Worm (Caenorhabditis elegans) whole organism, L1 larva: ENCODE results near the gene cls-3.
A peak's percentile ranks its signal among the peaks of the same experiment; 100 is the strongest.

Source experiments
- C04F5.9 ChIP-seq: sonication (generic microtip); optimal IDR thresholded peaks from 2 replicates; lab custom pipeline; 2016; ENCODE audit warnings: missing genetic modification characterization, missing compliant biosample characterization
- F16B12.6 ChIP-seq: fragments of 150-350 bp; optimal IDR thresholded peaks from 2 replicates; lab custom pipeline; 2014; ENCODE audit warnings: missing biosample characterization, missing genetic modification characterization
- aha-1 ChIP-seq: fragments of 150-350 bp; optimal IDR thresholded peaks from 2 replicates; lab custom pipeline; 2014; ENCODE audit warnings: missing biosample characterization, missing genetic modification characterization
- alr-1 ChIP-seq: fragments of 200-800 bp; sonication (Bioruptor generic); optimal IDR thresholded peaks from 2 replicates; lab custom pipeline; 2018; ENCODE audit warnings: borderline replicate concordance, mild to moderate bottlenecking, missing genetic modification characterization, missing compliant biosample characterization
- ceh-8 ChIP-seq: fragments of 200-800 bp; sonication (Bioruptor generic); optimal IDR thresholded peaks from 2 replicates; lab custom pipeline; 2018; ENCODE audit warnings: mild to moderate bottlenecking, missing genetic modification characterization, moderate library complexity, missing compliant biosample characterization
- ceh-82 ChIP-seq, 3 experiments: fragments of 150-350 bp in 1 of 3; sonication (generic microtip) in 2 of 3; optimal IDR thresholded peaks; 2 replicates each; lab custom pipeline; 2014 to 2017; ENCODE audit warnings: missing biosample characterization in 3 of 3, missing genetic modification characterization in 3 of 3
- dsc-1 ChIP-seq: sonication (generic microtip); optimal IDR thresholded peaks from 2 replicates; lab custom pipeline; 2016; ENCODE audit warnings: mild to moderate bottlenecking, missing genetic modification characterization, missing compliant biosample characterization
- efl-1 ChIP-seq, 4 experiments: fragments of 150-350 bp; optimal IDR thresholded peaks in 3 of 4; peaks in 1 of 4; 1 replicate in 1 of 4; 2 replicates in 3 of 4; lab custom pipeline; 2014; ENCODE audit warnings: missing biosample characterization in 2 of 4, missing genetic modification characterization in 2 of 4, missing genetic modification reagents in 2 of 4
- efl-3 ChIP-seq: fragments of 200-800 bp; sonication (Bioruptor generic); optimal IDR thresholded peaks from 2 replicates; lab custom pipeline; 2018; ENCODE audit warnings: mild to moderate bottlenecking, missing genetic modification characterization, missing compliant biosample characterization
- elt-2 ChIP-seq: sonication (generic microtip); optimal IDR thresholded peaks from 2 replicates; lab custom pipeline; 2016; ENCODE audit warnings: missing genetic modification characterization, mild to moderate bottlenecking, inconsistent platforms, missing compliant biosample characterization, missing genetic modification reagents
- fkh-10 ChIP-seq: sonication (generic microtip); optimal IDR thresholded peaks from 2 replicates; lab custom pipeline; 2017; ENCODE audit warnings: missing biosample characterization, missing genetic modification reagents, missing genetic modification characterization
- grh-1 ChIP-seq: fragments of 200-800 bp; sonication (Bioruptor generic); IDR thresholded peaks from 2 replicates; pipeline ENCODE4 v1.3.6; 2022; ENCODE audit warnings: missing genetic modification reagents, missing genetic modification characterization, missing compliant biosample characterization
- hpl-2 ChIP-seq: fragments of 150-350 bp; optimal IDR thresholded peaks from 2 replicates; lab custom pipeline; 2014; ENCODE audit warnings: missing biosample characterization, missing genetic modification reagents, missing genetic modification characterization
- lin-13 ChIP-seq: fragments of 150-350 bp; optimal IDR thresholded peaks from 2 replicates; lab custom pipeline; 2014; ENCODE audit warnings: missing biosample characterization, missing genetic modification reagents, missing genetic modification characterization
- lin-14 ChIP-seq: fragments of 200-800 bp; sonication (Bioruptor generic); optimal IDR thresholded peaks from 2 replicates; lab custom pipeline; 2018; ENCODE audit warnings: mild to moderate bottlenecking, missing genetic modification characterization, moderate library complexity, missing compliant biosample characterization
- lin-15B ChIP-seq: fragments of 150-350 bp; sonication (generic microtip); optimal IDR thresholded peaks from 3 replicates; lab custom pipeline; 2014; ENCODE audit warnings: missing biosample characterization, missing genetic modification characterization
- lsy-2 ChIP-seq, 2 experiments: fragments of 150-350 bp; optimal IDR thresholded peaks; 2 replicates each; lab custom pipeline; 2014; ENCODE audit warnings: missing biosample characterization in 2 of 2, missing genetic modification characterization in 2 of 2
- nhr-11 ChIP-seq: fragments of 150-350 bp; optimal IDR thresholded peaks from 2 replicates; lab custom pipeline; 2014; ENCODE audit warnings: missing biosample characterization, missing genetic modification characterization
- nhr-12 ChIP-seq: sonication (generic microtip); optimal IDR thresholded peaks from 2 replicates; lab custom pipeline; 2017; ENCODE audit warnings: missing biosample characterization, missing genetic modification characterization
- nhr-19 ChIP-seq: fragments of 200-800 bp; sonication (Bioruptor generic); conservative IDR thresholded peaks from 2 replicates; pipeline ENCODE4 v1.3.6; 2022; ENCODE audit warnings: missing genetic modification characterization, missing compliant biosample characterization
- nhr-20 ChIP-seq: sonication (generic microtip); optimal IDR thresholded peaks from 2 replicates; lab custom pipeline; 2016; ENCODE audit warnings: mild to moderate bottlenecking, missing genetic modification characterization, missing compliant biosample characterization
- nhr-28 ChIP-seq: fragments of 150-350 bp; optimal IDR thresholded peaks from 2 replicates; lab custom pipeline; 2014; ENCODE audit warnings: missing biosample characterization, missing genetic modification characterization
- nhr-47 ChIP-seq: sonication (generic microtip); optimal IDR thresholded peaks from 2 replicates; lab custom pipeline; 2016; ENCODE audit warnings: mild to moderate bottlenecking, missing genetic modification characterization, moderate library complexity, missing compliant biosample characterization
- nhr-71 ChIP-seq: sonication (generic microtip); optimal IDR thresholded peaks from 2 replicates; lab custom pipeline; 2016; ENCODE audit warnings: mild to moderate bottlenecking, missing genetic modification characterization, moderate library complexity, missing compliant biosample characterization
- nhr-76 ChIP-seq: sonication (generic microtip); optimal IDR thresholded peaks from 2 replicates; lab custom pipeline; 2017; ENCODE audit warnings: missing biosample characterization, missing genetic modification characterization
- nhr-85 ChIP-seq: sonication (generic microtip); peaks from one replicate; lab custom pipeline; 2016; ENCODE audit warnings: missing genetic modification characterization, inconsistent platforms, missing compliant biosample characterization
- nhr-90 ChIP-seq: sonication (generic microtip); optimal IDR thresholded peaks from 2 replicates; lab custom pipeline; 2016; ENCODE audit warnings: mild to moderate bottlenecking, missing genetic modification characterization, missing compliant biosample characterization; ENCODE audit not compliant: poor library complexity
- pag-3 ChIP-seq: sonication (generic microtip); optimal IDR thresholded peaks from 2 replicates; lab custom pipeline; 2017; ENCODE audit warnings: missing genetic modification characterization, mild to moderate bottlenecking, missing compliant biosample characterization, antibody characterized with exemption, borderline replicate concordance; ENCODE audit not compliant: insufficient read depth
- pqm-1 ChIP-seq: sonication (generic microtip); optimal IDR thresholded peaks from 3 replicates; lab custom pipeline; 2017; ENCODE audit warnings: missing biosample characterization, missing genetic modification characterization
- rnt-1 ChIP-seq: sonication (generic microtip); optimal IDR thresholded peaks from 2 replicates; lab custom pipeline; 2016; ENCODE audit warnings: mild to moderate bottlenecking, missing genetic modification characterization, moderate library complexity, missing compliant biosample characterization
- skn-1 ChIP-seq: fragments of 150-350 bp; optimal IDR thresholded peaks from 2 replicates; lab custom pipeline; 2014; ENCODE audit warnings: missing biosample characterization, missing genetic modification characterization
- snpc-4 ChIP-seq: fragments of 150-350 bp; optimal IDR thresholded peaks from 2 replicates; lab custom pipeline; 2014; ENCODE audit warnings: missing biosample characterization, missing genetic modification characterization
- sptf-1 ChIP-seq: fragments of 150-350 bp; optimal IDR thresholded peaks from 2 replicates; lab custom pipeline; 2014; ENCODE audit warnings: missing biosample characterization, missing genetic modification characterization
- sup-37 ChIP-seq: fragments of 200-800 bp; sonication (Bioruptor generic); optimal IDR thresholded peaks from 2 replicates; lab custom pipeline; 2018; ENCODE audit warnings: mild to moderate bottlenecking, missing genetic modification characterization, missing compliant biosample characterization
- tlp-1 ChIP-seq: fragments of 150-350 bp; optimal IDR thresholded peaks from 2 replicates; lab custom pipeline; 2014; ENCODE audit warnings: missing biosample characterization, missing genetic modification characterization
- unc-30 ChIP-seq: sonication (generic microtip); optimal IDR thresholded peaks from 2 replicates; lab custom pipeline; 2017; ENCODE audit warnings: missing biosample characterization, missing genetic modification characterization
- unc-62 ChIP-seq: fragments of 150-350 bp; optimal IDR thresholded peaks from 2 replicates; lab custom pipeline; 2014; ENCODE audit warnings: missing biosample characterization, missing genetic modification reagents, missing genetic modification characterization
- unc-86 ChIP-seq: sonication (generic microtip); optimal IDR thresholded peaks from 2 replicates; lab custom pipeline; 2016; ENCODE audit warnings: missing genetic modification characterization, missing compliant biosample characterization
- unc-98 ChIP-seq: fragments of 200-800 bp; sonication (Bioruptor generic); IDR thresholded peaks from 2 replicates; pipeline ENCODE4 v1.3.6; 2022; ENCODE audit warnings: missing genetic modification characterization, missing compliant biosample characterization
- vab-15 ChIP-seq: sonication (generic microtip); optimal IDR thresholded peaks from 2 replicates; lab custom pipeline; 2017; ENCODE audit warnings: missing genotype, mild to moderate bottlenecking, missing genetic modification characterization, missing compliant biosample characterization
- xbp-1 ChIP-seq: sonication (generic microtip); optimal IDR thresholded peaks from 2 replicates; lab custom pipeline; 2016; ENCODE audit warnings: missing genetic modification characterization, missing compliant biosample characterization
- zip-4 ChIP-seq: fragments of 200-800 bp; sonication (Bioruptor generic); optimal IDR thresholded peaks from 2 replicates; lab custom pipeline; 2018; ENCODE audit warnings: mild to moderate bottlenecking, missing genetic modification characterization, moderate library complexity, missing compliant biosample characterization

The cls-3 gene

DNA sequence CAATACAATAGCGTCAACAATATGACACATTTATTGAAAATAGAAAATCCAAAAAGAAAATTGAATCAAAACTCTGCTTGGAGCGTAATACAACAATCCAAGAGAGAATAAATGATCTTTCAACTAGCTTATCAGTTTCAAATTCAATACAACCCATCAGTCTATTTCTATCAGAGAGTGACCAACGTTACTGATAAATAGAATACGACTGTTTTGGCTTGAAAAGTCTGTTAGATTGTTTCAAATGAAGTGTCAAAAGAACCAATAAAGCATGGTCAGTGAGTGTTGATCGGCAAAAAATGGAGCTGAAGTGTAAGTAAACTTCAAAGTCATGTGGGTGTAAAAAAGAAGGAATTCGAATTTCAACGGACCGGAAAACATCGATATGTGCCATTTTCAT lies 46.7 kb upstream of the cls-3 start:
- TF ChIP-seq efl-1 (optimal IDR thresholded peaks at IDR 0.05; lab: Kevin White, UChicago) (no peak), efl-1 (GFP tag; optimal IDR thresholded peaks at IDR 0.05 in 1 of 2; lab: Kevin White, UChicago) (peak in 1 of 2 experiments; percentile 72), vab-15 (no peak), lsy-2 (tag; optimal IDR thresholded peaks at IDR 0.05; lab: Kevin White, UChicago) (no peak), hpl-2 (GFP tag; lab: Kevin White, UChicago) (no peak), efl-3 (GFP tag; lab: Kevin White, UChicago) (no peak), elt-2 (peak; percentile 44), nhr-11 (no peak), lin-15B (no peak), nhr-90 (no peak), nhr-19 (GFP tag; lab: Robert Waterston, UW) (no peak), ceh-82 (tag; optimal IDR thresholded peaks at IDR 0.05; lab: Kevin White, UChicago) (no peak), ceh-8 (GFP tag; lab: Kevin White, UChicago) (no peak), dsc-1 (tag; lab: Kevin White, UChicago) (no peak)

DNA sequence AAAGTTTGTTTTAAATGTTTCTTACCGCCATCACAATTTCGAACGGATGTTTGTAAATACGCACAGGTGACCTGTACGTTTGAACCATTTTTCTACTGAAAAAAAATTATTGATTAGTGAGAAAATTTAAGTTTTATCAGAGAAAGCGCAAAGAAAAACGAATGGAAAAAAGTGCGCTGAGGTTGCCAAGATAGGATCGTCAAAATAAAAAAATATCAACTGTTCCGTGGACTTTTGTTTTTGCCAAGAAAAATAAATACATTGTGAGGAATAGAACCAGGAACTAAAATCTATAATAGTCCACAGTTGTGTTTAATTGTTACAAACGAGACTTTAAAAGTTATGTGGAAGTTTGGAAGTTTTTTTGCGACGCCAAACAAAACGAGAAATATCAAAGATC lies 45.3 kb upstream of the cls-3 start, which contains the start of gene T23G5.2:
T23G5.2 (minus strand) TSS at position 101 of the 400 bp plus-strand sequence.
- no peak for TF ChIP-seq nhr-12 (tag; lab: Kevin White, UChicago)
- TF ChIP-seq fkh-10 = no peak
- TF ChIP-seq nhr-47 (tag; lab: Kevin White, UChicago) = no peak
- no peak for TF ChIP-seq nhr-85 (tag; lab: Kevin White, UChicago)
- no peak for TF ChIP-seq pag-3
- no peak for TF ChIP-seq skn-1 (tag; lab: Kevin White, UChicago)
- TF ChIP-seq tlp-1 (tag; lab: Kevin White, UChicago) = no peak
- no peak for TF ChIP-seq xbp-1
- no peak for TF ChIP-seq unc-62 (GFP tag; lab: Kevin White, UChicago)
- no peak for TF ChIP-seq sptf-1 (tag; lab: Kevin White, UChicago)
- no peak for TF ChIP-seq nhr-71 (tag; lab: Kevin White, UChicago)
- no peak for TF ChIP-seq unc-30 (tag; lab: Kevin White, UChicago)
- TF ChIP-seq aha-1 (tag; lab: Kevin White, UChicago) = no peak
- TF ChIP-seq lin-14 (GFP tag; lab: Kevin White, UChicago) = no peak
- no peak for TF ChIP-seq nhr-11
- TF ChIP-seq lsy-2 (tag; optimal IDR thresholded peaks at IDR 0.05; lab: Kevin White, UChicago) = no peak
- TF ChIP-seq nhr-90 = no peak
- TF ChIP-seq pqm-1 (tag; lab: Kevin White, UChicago) = no peak

DNA sequence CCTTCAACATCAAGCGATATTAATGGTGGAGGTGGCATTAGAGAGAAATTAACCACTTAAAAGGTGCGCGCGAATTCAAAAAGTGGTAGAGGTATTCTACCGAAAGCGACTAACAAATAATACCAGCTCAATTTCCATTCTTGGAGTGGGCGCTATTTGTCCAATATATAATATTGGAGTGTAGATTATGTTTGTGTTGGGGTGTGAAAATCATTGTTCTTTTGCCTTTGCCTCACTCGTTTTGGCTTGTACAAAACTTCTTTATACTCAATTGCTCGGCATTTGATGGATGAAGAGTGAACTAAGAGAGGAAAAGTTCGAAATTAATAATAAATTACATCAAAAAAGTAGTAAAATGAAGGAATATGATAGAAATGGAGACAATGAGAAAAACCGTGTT lies 40.3 kb upstream of the cls-3 start, which contains the start of gene T23G5.3:
T23G5.3 (minus strand) TSS at position 101 of the 400 bp plus-strand sequence.
- TF ChIP-seq skn-1 (tag; lab: Kevin White, UChicago) = no peak
- TF ChIP-seq nhr-76 = no peak
- no peak for TF ChIP-seq efl-1 (optimal IDR thresholded peaks at IDR 0.05; lab: Kevin White, UChicago)
- peak in 1 of 2 experiments; percentile 73 for TF ChIP-seq efl-1 (GFP tag; optimal IDR thresholded peaks at IDR 0.05 in 1 of 2; lab: Kevin White, UChicago)

DNA sequence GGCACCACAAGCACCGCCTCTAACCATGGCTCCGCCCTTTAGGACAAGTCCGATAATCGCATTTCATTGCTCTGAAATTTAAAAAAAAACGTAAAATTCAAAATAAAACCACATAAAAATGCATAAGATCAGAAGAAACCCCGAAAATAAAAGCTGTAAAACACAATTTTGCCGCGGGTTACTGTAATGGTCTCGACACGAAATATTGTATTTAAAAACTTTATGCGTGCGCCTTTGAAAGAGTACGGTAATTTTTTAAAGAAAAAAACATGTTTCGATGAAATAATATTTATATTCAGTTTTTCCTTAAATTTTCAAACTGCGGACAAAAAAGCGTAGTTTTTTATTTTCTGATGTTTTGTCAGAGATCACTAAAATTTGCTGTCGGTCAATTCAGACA lies 37.8 kb upstream of the cls-3 start, which contains the start of gene rnr-1:
rnr-1 (minus strand) TSS at position 77 of the 400 bp plus-strand sequence.
- no peak for TF ChIP-seq efl-1 (optimal IDR thresholded peaks at IDR 0.05; lab: Kevin White, UChicago)
- peak in 1 of 2 experiments; percentile 20 for TF ChIP-seq efl-1 (GFP tag; optimal IDR thresholded peaks at IDR 0.05 in 1 of 2; lab: Kevin White, UChicago)
- no peak for TF ChIP-seq nhr-28 (tag; lab: Kevin White, UChicago)

DNA sequence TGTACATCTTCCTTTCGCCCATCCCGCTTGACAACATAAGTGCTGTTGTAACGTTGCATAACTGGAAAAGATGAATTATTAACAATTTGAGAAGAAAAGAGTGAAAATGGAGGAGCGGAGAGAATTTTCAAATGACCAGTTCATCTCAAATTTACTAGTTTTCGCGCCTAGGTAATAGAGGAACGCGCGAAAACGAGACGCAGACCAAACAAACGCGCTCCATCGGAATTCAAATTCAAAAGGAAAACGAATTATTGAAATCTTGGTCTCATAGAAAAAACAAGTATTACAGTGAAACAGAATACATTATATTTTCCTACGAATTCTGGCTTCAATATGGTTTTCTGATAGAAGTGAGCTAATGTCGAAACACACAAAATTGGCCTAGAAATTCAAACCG lies 37.3 kb upstream of the cls-3 start:
- peak; percentile 57 for TF ChIP-seq nhr-47 (tag; lab: Kevin White, UChicago)
- TF ChIP-seq vab-15 = no peak
- peak; percentile 28 for TF ChIP-seq snpc-4 (tag; lab: Kevin White, UChicago)
- TF ChIP-seq alr-1 (tag; lab: Kevin White, UChicago) = no peak
- no peak for TF ChIP-seq zip-4
- TF ChIP-seq F16B12.6 (tag; lab: Kevin White, UChicago) = peak; percentile 52
- peak; percentile 85 to 99 for TF ChIP-seq efl-1 (optimal IDR thresholded peaks at IDR 0.05; lab: Kevin White, UChicago)
- TF ChIP-seq efl-1 (GFP tag; optimal IDR thresholded peaks at IDR 0.05 in 1 of 2; lab: Kevin White, UChicago) = peak; percentile 86 to 98
- no peak for TF ChIP-seq nhr-28 (tag; lab: Kevin White, UChicago)
- TF ChIP-seq unc-98 = no peak
- TF ChIP-seq grh-1 (GFP tag; lab: Robert Waterston, UW) = no peak
- TF ChIP-seq unc-86 (tag; lab: Kevin White, UChicago) = peak; percentile 26
- TF ChIP-seq tlp-1 (tag; lab: Kevin White, UChicago) = no peak
- TF ChIP-seq C04F5.9 (tag; lab: Kevin White, UChicago) = no peak
- peak in 2 of 3 experiments; percentile 8 to 49 for TF ChIP-seq ceh-82 (tag; optimal IDR thresholded peaks at IDR 0.05; lab: Kevin White, UChicago)
- TF ChIP-seq nhr-20 (tag; lab: Kevin White, UChicago) = peak; percentile 37
- no peak for TF ChIP-seq sup-37
- peak; percentile 27 for TF ChIP-seq rnt-1
- TF ChIP-seq xbp-1 = peak; percentile 35
- peak; percentile 22; the same call in 1 of the 2 replicates for TF ChIP-seq nhr-19 (GFP tag; lab: Robert Waterston, UW)
- TF ChIP-seq elt-2 = no peak
- TF ChIP-seq lin-13 (GFP tag; lab: Kevin White, UChicago) = peak; percentile 26
